Worm (Caenorhabditis elegans) whole organism, L4/young adult: Measurements from ENCODE around the gene C31E10.6.

Experiments
- W03F9.2 ChIP-seq: fragments of 150-350 bp; optimal IDR thresholded peaks from 2 replicates; lab custom pipeline; 2014; ENCODE audit warnings: missing biosample characterization, missing genetic modification characterization
- dao-5 ChIP-seq: sonication (generic microtip); optimal IDR thresholded peaks from 2 replicates; lab custom pipeline; 2016; ENCODE audit warnings: missing genotype, missing genetic modification characterization, moderate library complexity, missing compliant biosample characterization
- him-1 ChIP-seq: sonication (generic microtip); optimal IDR thresholded peaks from 2 replicates; lab custom pipeline; 2016; ENCODE audit warnings: missing genotype, missing genetic modification reagents, missing genetic modification characterization, missing compliant biosample characterization

- TF ChIP-seq W03F9.2: no peak
- TF ChIP-seq dao-5 (tag; lab: Kevin White, UChicago): no peak
- TF ChIP-seq him-1 (tag; lab: Kevin White, UChicago): no peak
Observed at ce11 chrX:14039293-14039692, 43.2 kb downstream of the C31E10.6 start.
